Fruit fly (Drosophila melanogaster) Kc167 (cell line): ENCODE results near the gene awd.

Experiments used
- Myc ChIP-seq: fragments of >200 bp; optimal IDR thresholded peaks from 2 replicates; lab custom pipeline; 2017; ENCODE audit warnings: missing external identifiers
- Sin3A ChIP-seq: fragments of >200 bp; optimal IDR thresholded peaks from 2 replicates; lab custom pipeline; 2018; ENCODE audit warnings: missing external identifiers
- h ChIP-seq: fragments of >200 bp; optimal IDR thresholded peaks from 3 replicates; lab custom pipeline; 2018; ENCODE audit warnings: missing external identifiers
- insv ChIP-seq: fragments of >200 bp; optimal IDR thresholded peaks from 3 replicates; lab custom pipeline; 2018; ENCODE audit warnings: missing external identifiers
- psq ChIP-seq: fragments of >200 bp; optimal IDR thresholded peaks from 2 replicates; lab custom pipeline; 2017; ENCODE audit warnings: missing external identifiers
- ttk ChIP-seq: sonication (Bioruptor generic); optimal IDR thresholded peaks from 2 replicates; lab custom pipeline; 2017; ENCODE audit warnings: missing external identifiers

awd gene

dm6 chr3R:31761529-31762009 lies 15.7 kb upstream of the awd start, which contains the start of gene Smvt:
Smvt (minus strand) TSS chr3R:31761579.
- no peak for TF ChIP-seq ttk (lab: Kevin White, UChicago)

- TF ChIP-seq ttk (lab: Kevin White, UChicago) (no peak), psq (lab: Kevin White, UChicago) (no peak), Sin3A (no peak), insv (lab: Kevin White, UChicago) (no peak), h (lab: Kevin White, UChicago) (no peak), Myc (no peak)
Measured at dm6 chr3R:31758587-31759167, 12.8 kb upstream of the awd start, which contains the start of gene CG2187. CG2187 (minus strand) TSS chr3R:31758637.

- TF ChIP-seq h (lab: Kevin White, UChicago) (no peak), Myc (no peak), psq (lab: Kevin White, UChicago) (no peak), Sin3A (no peak), insv (lab: Kevin White, UChicago) (no peak), ttk (lab: Kevin White, UChicago) (no peak)
Measured at dm6 chr3R:31754605-31755004, 8.7 kb upstream of the awd start, which contains the start of gene salt. salt (minus strand) TSS chr3R:31754705.

dm6 chr3R:31748093-31748996 lies 2.5 kb upstream of the awd start:
- TF ChIP-seq psq (lab: Kevin White, UChicago) (peak; percentile 75), ttk (lab: Kevin White, UChicago) (no peak), Sin3A (no peak), Myc (no peak)

dm6 chr3R:31747429-31748048 lies 1.7 kb upstream of the awd start, which contains the start of the genes nero and CG1910:
nero (minus strand) TSS chr3R:31747558.
CG1910 (plus strand) TSS chr3R:31747643.
- no peak for TF ChIP-seq psq (lab: Kevin White, UChicago)
- no peak for TF ChIP-seq insv (lab: Kevin White, UChicago)
- TF ChIP-seq Sin3A: no peak
- TF ChIP-seq ttk (lab: Kevin White, UChicago): no peak
- no peak for TF ChIP-seq Myc
- no peak for TF ChIP-seq h (lab: Kevin White, UChicago)

- TF ChIP-seq Sin3A: no peak
- TF ChIP-seq h (lab: Kevin White, UChicago): no peak
- no peak for TF ChIP-seq ttk (lab: Kevin White, UChicago)
Measured at dm6 chr3R:31744044-31744652, 1.7 kb downstream of the awd start, which contains the start of gene CG1896. CG1896 (plus strand) TSS chr3R:31744282.

- no peak for TF ChIP-seq ttk (lab: Kevin White, UChicago)
- no peak for TF ChIP-seq Myc
- no peak for TF ChIP-seq h (lab: Kevin White, UChicago)
- no peak for TF ChIP-seq psq (lab: Kevin White, UChicago)
- no peak for TF ChIP-seq Sin3A
- TF ChIP-seq insv (lab: Kevin White, UChicago): no peak
Measured at dm6 chr3R:31743279-31743678, 2.6 kb downstream of the awd start, which contains the start of gene Tbca. Tbca (plus strand) TSS chr3R:31743490.

dm6 chr3R:31741278-31741677 lies 4.6 kb downstream of the awd start:
- no peak for TF ChIP-seq psq (lab: Kevin White, UChicago)
- TF ChIP-seq insv (lab: Kevin White, UChicago): no peak
- TF ChIP-seq h (lab: Kevin White, UChicago): no peak
- no peak for TF ChIP-seq Myc
- no peak for TF ChIP-seq Sin3A
- no peak for TF ChIP-seq ttk (lab: Kevin White, UChicago)

- no peak for TF ChIP-seq h (lab: Kevin White, UChicago)
- no peak for TF ChIP-seq Myc
- TF ChIP-seq ttk (lab: Kevin White, UChicago): no peak
- TF ChIP-seq insv (lab: Kevin White, UChicago): no peak
- TF ChIP-seq psq (lab: Kevin White, UChicago): no peak
- no peak for TF ChIP-seq Sin3A
Measured at dm6 chr3R:31739067-31739786, 6.7 kb downstream of the awd start.

dm6 chr3R:31738060-31738619 lies 7.7 kb downstream of the awd start, which contains the start of gene eEF1alpha2:
eEF1alpha2 (plus strand) TSS chr3R:31738468.
- TF ChIP-seq insv (lab: Kevin White, UChicago) (no peak), h (lab: Kevin White, UChicago) (no peak), ttk (lab: Kevin White, UChicago) (no peak), psq (lab: Kevin White, UChicago) (no peak)

dm6 chr3R:31736776-31737175 lies 9.1 kb downstream of the awd start, which contains the start of the genes CstF50 and CG11563:
CstF50 (minus strand) TSS chr3R:31736963.
CG11563 (plus strand) TSS chr3R:31737035.
- no peak for TF ChIP-seq h (lab: Kevin White, UChicago)
- TF ChIP-seq psq (lab: Kevin White, UChicago): no peak
- TF ChIP-seq Sin3A: no peak
- no peak for TF ChIP-seq Myc
